Fruit fly (Drosophila melanogaster) whole organism, embryonic: ENCODE results near the gene CG31064.

ENCODE experiments used
- B-H2 ChIP-seq: fragments of 200-800 bp; sonication (Bioruptor generic); optimal IDR thresholded peaks from 2 replicates; lab custom pipeline; 2018; ENCODE audit warnings: missing biosample characterization, mild to moderate bottlenecking, missing genetic modification characterization
- CG10209 ChIP-seq: fragments of 200-800 bp; sonication (Bioruptor generic); optimal IDR thresholded peaks from 3 replicates; lab custom pipeline; 2017; ENCODE audit warnings: missing biosample characterization, mild to moderate bottlenecking, missing genetic modification characterization, missing genetic modification reagents
- CG10959 ChIP-seq: fragments of 200-800 bp; sonication (Bioruptor generic); IDR thresholded peaks from 2 replicates; pipeline ENCODE4 v1.3.6; 2022; ENCODE audit warnings: missing biosample characterization, missing genetic modification characterization
- CG13424 ChIP-seq: fragments of 200-800 bp; sonication (Bioruptor generic); optimal IDR thresholded peaks from 2 replicates; lab custom pipeline; 2019; ENCODE audit warnings: missing biosample characterization, mild to moderate bottlenecking, missing genetic modification characterization, moderate library complexity
- CG1647 ChIP-seq: fragments of 200-800 bp; sonication (Bioruptor generic); optimal IDR thresholded peaks from 3 replicates; lab custom pipeline; 2016; ENCODE audit warnings: missing biosample characterization, missing genetic modification characterization
- CG16813 ChIP-seq: fragments of 200-800 bp; sonication (Bioruptor generic); IDR thresholded peaks from 3 replicates; pipeline ENCODE4 v1.3.6; 2022; ENCODE audit warnings: missing biosample characterization, missing genetic modification characterization; ENCODE audit not compliant: partially characterized antibody
- CG2678 ChIP-seq: fragments of 200-800 bp; sonication (Bioruptor generic); optimal IDR thresholded peaks from 3 replicates; lab custom pipeline; 2019; ENCODE audit warnings: missing biosample characterization, mild to moderate bottlenecking, missing genetic modification characterization, moderate library complexity
- CG30431 ChIP-seq: fragments of 200-800 bp; sonication (Bioruptor generic); optimal IDR thresholded peaks from 2 replicates; lab custom pipeline; 2017; ENCODE audit warnings: missing biosample characterization, missing genetic modification characterization
- CG3065 ChIP-seq: fragments of 200-800 bp; sonication (Bioruptor generic); optimal IDR thresholded peaks from 2 replicates; lab custom pipeline; 2016; ENCODE audit warnings: missing biosample characterization, missing genetic modification characterization
- CG3726 ChIP-seq: fragments of 200-800 bp; sonication (Bioruptor generic); IDR thresholded peaks from 3 replicates; pipeline ENCODE4, ENCODE4 v1.3.6; 2022; ENCODE audit warnings: missing biosample characterization, missing genetic modification characterization
- CG6175 ChIP-seq: fragments of 200-800 bp; sonication (Bioruptor generic); IDR thresholded peaks from 3 replicates; pipeline ENCODE4 v1.3.6; 2022; ENCODE audit warnings: missing biosample characterization, missing genetic modification characterization
- CG6765 ChIP-seq: fragments of 200-800 bp; sonication (Bioruptor generic); optimal IDR thresholded peaks from 3 replicates; lab custom pipeline; 2017; ENCODE audit warnings: missing biosample characterization, mild to moderate bottlenecking, missing genetic modification characterization
- CG6791 ChIP-seq: fragments of 200-800 bp; sonication (Bioruptor generic); IDR thresholded peaks from 3 replicates; pipeline ENCODE4 v1.3.6; 2022; ENCODE audit warnings: missing biosample characterization, missing genetic modification characterization; ENCODE audit not compliant: partially characterized antibody
- CG7372 ChIP-seq: fragments of 200-800 bp; sonication (Bioruptor generic); IDR thresholded peaks from 2 replicates; pipeline ENCODE4 v1.3.6; 2022; ENCODE audit warnings: missing biosample characterization, missing genetic modification characterization
- CG7928 ChIP-seq: fragments of 200-800 bp; sonication (Bioruptor generic); optimal IDR thresholded peaks from 2 replicates; lab custom pipeline; 2017; ENCODE audit warnings: missing biosample characterization, mild to moderate bottlenecking, missing genetic modification characterization
- Doc3 ChIP-seq: fragments of 200-800 bp; sonication (Bioruptor generic); IDR thresholded peaks from 3 replicates; pipeline ENCODE4 v1.3.6; 2022; ENCODE audit warnings: missing biosample characterization, missing genetic modification characterization; ENCODE audit not compliant: partially characterized antibody
- Dp ChIP-seq: fragments of 200-800 bp; sonication (Bioruptor generic); optimal IDR thresholded peaks from 2 replicates; lab custom pipeline; 2018; ENCODE audit warnings: missing biosample characterization, mild to moderate bottlenecking, missing genetic modification characterization, moderate library complexity
- Elba2 ChIP-seq: fragments of 200-800 bp; sonication (Bioruptor generic); optimal IDR thresholded peaks from 3 replicates; lab custom pipeline; 2016; ENCODE audit warnings: missing biosample characterization, missing genetic modification characterization
- Gsc ChIP-seq: fragments of 200-800 bp; sonication (Bioruptor generic); IDR thresholded peaks from 2 replicates; pipeline ENCODE4 v1.3.6; 2022; ENCODE audit warnings: missing biosample characterization, missing genetic modification characterization
- HLH3B ChIP-seq: fragments of 200-800 bp; sonication (Bioruptor generic); IDR thresholded peaks from 2 replicates; pipeline ENCODE4 v1.3.6; 2022; ENCODE audit warnings: missing biosample characterization, missing genetic modification characterization
- HLH54F ChIP-seq: fragments of 200-800 bp; sonication (Bioruptor generic); optimal IDR thresholded peaks from 3 replicates; lab custom pipeline; 2016; ENCODE audit warnings: missing biosample characterization, missing genetic modification characterization
- NfI ChIP-seq: fragments of 200-800 bp; sonication (Bioruptor generic); optimal IDR thresholded peaks from 3 replicates; lab custom pipeline; 2018; ENCODE audit warnings: missing biosample characterization, mild to moderate bottlenecking, missing genetic modification characterization, moderate library complexity
- PHDP ChIP-seq: fragments of 200-800 bp; sonication (Bioruptor generic); optimal IDR thresholded peaks from 3 replicates; lab custom pipeline; 2018; ENCODE audit warnings: missing biosample characterization, mild to moderate bottlenecking, missing genetic modification characterization, moderate library complexity
- Side ChIP-seq: fragments of 200-800 bp; sonication (Bioruptor generic); optimal IDR thresholded peaks from 2 replicates; lab custom pipeline; 2016; ENCODE audit warnings: missing biosample characterization, missing genetic modification characterization
- Six4 ChIP-seq: fragments of 200-800 bp; sonication (Bioruptor generic); optimal IDR thresholded peaks from 2 replicates; lab custom pipeline; 2016; ENCODE audit warnings: missing biosample characterization, missing genetic modification characterization
- Trl ChIP-seq, 3 experiments: fragments of >200 bp in 2 of 3; fragments of 200-800 bp in 1 of 3; sonication (Bioruptor generic) in 1 of 3; optimal IDR thresholded peaks; 2 replicates in 1 of 3; 3 replicates in 2 of 3; lab custom pipeline; 2016 to 2017; ENCODE audit warnings: missing biosample characterization in 1 of 3, missing genetic modification characterization in 1 of 3
- YL-1 ChIP-seq: fragments of 200-800 bp; sonication (Bioruptor generic); optimal IDR thresholded peaks from 3 replicates; lab custom pipeline; 2017; ENCODE audit warnings: missing biosample characterization, mild to moderate bottlenecking, missing genetic modification characterization
- aop ChIP-seq: fragments of 200-800 bp; sonication (Bioruptor generic); IDR thresholded peaks from 2 replicates; pipeline ENCODE4 v1.3.6; 2022; ENCODE audit warnings: missing biosample characterization, missing genetic modification characterization
- ase ChIP-seq: fragments of 200-800 bp; sonication (Bioruptor generic); IDR thresholded peaks from 3 replicates; pipeline ENCODE4 v1.3.6; 2022; ENCODE audit warnings: missing biosample characterization, missing genetic modification characterization
- bab2 ChIP-seq: fragments of 200-800 bp; sonication (Bioruptor generic); optimal IDR thresholded peaks from 2 replicates; lab custom pipeline; 2016; ENCODE audit warnings: missing biosample characterization, missing genetic modification characterization
- corto ChIP-seq: fragments of 200-800 bp; sonication (Bioruptor generic); optimal IDR thresholded peaks from 2 replicates; lab custom pipeline; 2016; ENCODE audit warnings: missing biosample characterization, mild to moderate bottlenecking, missing genetic modification characterization, moderate library complexity
- crc ChIP-seq: fragments of 200-800 bp; sonication (Bioruptor generic); optimal IDR thresholded peaks from 2 replicates; lab custom pipeline; 2016; ENCODE audit warnings: missing biosample characterization, missing genetic modification characterization
- dimm ChIP-seq: fragments of 200-800 bp; sonication (Bioruptor generic); IDR thresholded peaks from 2 replicates; pipeline ENCODE4 v1.3.6; 2022; ENCODE audit warnings: missing biosample characterization, missing genetic modification characterization
- esg ChIP-seq: fragments of 200-800 bp; sonication (Bioruptor generic); conservative IDR thresholded peaks from 2 replicates; pipeline ENCODE4 v1.3.6; 2022; ENCODE audit warnings: missing biosample characterization, missing genetic modification characterization
- fu2 ChIP-seq: fragments of 200-800 bp; sonication (Bioruptor generic); optimal IDR thresholded peaks from 2 replicates; lab custom pipeline; 2016; ENCODE audit warnings: missing biosample characterization, missing genetic modification characterization
- gce ChIP-seq: fragments of 200-800 bp; sonication (Bioruptor generic); IDR thresholded peaks from 3 replicates; pipeline ENCODE4 v1.3.6; 2022; ENCODE audit warnings: missing biosample characterization, missing genetic modification characterization
- ham ChIP-seq: fragments of 200-800 bp; sonication (Bioruptor generic); IDR thresholded peaks from 2 replicates; pipeline ENCODE4 v1.3.6; 2022; ENCODE audit warnings: missing biosample characterization, missing genetic modification characterization
- hb ChIP-seq: fragments of 200-800 bp; sonication (Bioruptor generic); IDR thresholded peaks from 3 replicates; pipeline ENCODE4 v1.3.6; 2022; ENCODE audit warnings: missing biosample characterization, missing genetic modification characterization; ENCODE audit not compliant: partially characterized antibody
- knrl ChIP-seq: fragments of 200-800 bp; sonication (Bioruptor generic); IDR thresholded peaks from 3 replicates; pipeline ENCODE4 v1.3.6; 2022; ENCODE audit warnings: missing biosample characterization, missing genetic modification characterization; ENCODE audit not compliant: partially characterized antibody
- lilli ChIP-seq: fragments of 200-800 bp; sonication (Bioruptor generic); optimal IDR thresholded peaks from 3 replicates; lab custom pipeline; 2016; ENCODE audit warnings: missing biosample characterization, missing genetic modification characterization
- lmd ChIP-seq: fragments of 200-800 bp; sonication (Bioruptor generic); IDR thresholded peaks from 2 replicates; pipeline ENCODE4 v1.3.6; 2022; ENCODE audit warnings: missing biosample characterization, missing genetic modification characterization
- mirr ChIP-seq: fragments of 200-800 bp; sonication (Bioruptor generic); optimal IDR thresholded peaks from 3 replicates; lab custom pipeline; 2018; ENCODE audit warnings: missing biosample characterization, mild to moderate bottlenecking, missing genetic modification characterization
- phol ChIP-seq: fragments of 200-800 bp; sonication (Bioruptor generic); optimal IDR thresholded peaks from 3 replicates; lab custom pipeline; 2018; ENCODE audit warnings: missing biosample characterization, mild to moderate bottlenecking, missing genetic modification characterization, moderate library complexity
- rib ChIP-seq: fragments of 200-800 bp; sonication (Bioruptor generic); IDR thresholded peaks from 2 replicates; pipeline ENCODE4 v1.3.6; 2022; ENCODE audit warnings: missing biosample characterization, missing genetic modification characterization
- sd ChIP-seq: fragments of 200-800 bp; sonication (Bioruptor generic); optimal IDR thresholded peaks from 3 replicates; lab custom pipeline; 2018; ENCODE audit warnings: missing biosample characterization, mild to moderate bottlenecking, missing genetic modification characterization, moderate library complexity
- ttk ChIP-seq: fragments of 200-800 bp; sonication (Bioruptor generic); IDR thresholded peaks from 2 replicates; pipeline ENCODE4 v2.1.2; 2022; ENCODE audit warnings: missing biosample characterization, missing genetic modification characterization
- tx ChIP-seq: fragments of 200-800 bp; sonication (Bioruptor generic); optimal IDR thresholded peaks from 2 replicates; lab custom pipeline; 2016; ENCODE audit warnings: missing biosample characterization, missing genetic modification characterization
- vvl ChIP-seq: fragments of 200-800 bp; sonication (Bioruptor generic); IDR thresholded peaks from 2 replicates; pipeline ENCODE4 v1.3.6; 2022; ENCODE audit warnings: missing biosample characterization, missing genetic modification characterization
- zen ChIP-seq: fragments of 200-800 bp; sonication (Bioruptor generic); optimal IDR thresholded peaks from 3 replicates; lab custom pipeline; 2018; ENCODE audit warnings: missing biosample characterization, mild to moderate bottlenecking, missing genetic modification characterization, moderate library complexity

CG31064 gene

DNA sequence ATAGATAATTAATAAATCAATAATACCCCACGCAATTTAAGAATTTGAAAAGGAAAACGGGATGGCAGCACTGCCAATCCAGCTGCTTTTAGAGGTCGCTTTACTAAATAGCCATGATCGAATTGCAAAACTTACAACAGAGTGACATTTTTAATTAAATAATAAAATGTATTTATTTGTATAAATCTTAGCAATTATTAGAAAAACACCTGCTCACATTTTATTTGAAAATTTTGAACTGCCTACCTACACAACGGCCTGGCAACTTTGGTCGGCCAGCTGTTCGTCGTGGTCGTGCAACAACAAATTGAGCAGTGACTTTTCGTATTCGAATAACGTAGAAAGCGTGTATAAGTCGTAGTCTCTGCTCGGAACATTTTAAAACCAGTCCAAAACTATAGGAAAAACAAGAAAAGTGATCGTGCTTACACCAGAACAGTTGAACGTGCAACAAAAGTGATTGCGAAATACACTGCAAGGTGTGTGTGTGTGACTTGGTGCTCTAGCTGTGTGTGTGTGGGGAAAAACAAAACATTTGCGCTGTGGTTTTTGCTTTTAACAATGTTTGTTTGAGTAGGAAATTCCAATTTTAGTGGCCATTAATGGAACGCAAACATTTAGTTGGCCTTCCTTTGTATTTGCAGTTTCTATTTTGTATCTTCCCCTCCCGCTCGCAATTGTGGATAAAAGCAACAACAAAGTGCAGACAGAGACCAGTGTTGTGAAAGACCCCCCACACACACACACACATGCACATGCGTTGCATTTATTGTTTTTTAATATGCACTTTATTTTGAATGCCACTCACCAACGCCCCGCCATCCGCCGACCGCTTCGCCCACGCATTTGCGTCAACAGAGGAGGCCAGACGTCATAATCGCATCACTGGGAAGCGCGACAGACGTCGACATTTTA, 35.9 kb upstream of the CG31064 start, which contains the start of gene CG5938 (continued):
- TF ChIP-seq crc (GFP tag; lab: Kevin White, UChicago) (no peak), Dp (peak; percentile 66), ase (GFP tag; lab: Robert Waterston, UW) (no peak), knrl (GFP tag; lab: Robert Waterston, UW) (no peak), CG30431 (GFP tag; lab: Kevin White, UChicago) (no peak), phol (tag; lab: Kevin White, UChicago) (peak; percentile 38), CG1647 (GFP tag; lab: Kevin White, UChicago) (no peak), Six4 (GFP tag; lab: Kevin White, UChicago) (no peak), bab2 (GFP tag; lab: Kevin White, UChicago) (no peak), CG6791 (GFP tag; lab: Robert Waterston, UW) (no peak), sd (tag; lab: Kevin White, UChicago) (no peak), rib (GFP tag; lab: Robert Waterston, UW) (no peak), gce (GFP tag; lab: Robert Waterston, UW) (no peak), mirr (GFP tag; lab: Kevin White, UChicago) (no peak), lmd (GFP tag; lab: Robert Waterston, UW) (no peak), HLH54F (GFP tag; lab: Kevin White, UChicago) (no peak), CG6765 (GFP tag; lab: Kevin White, UChicago) (no peak), Elba2 (GFP tag; lab: Kevin White, UChicago) (no peak), HLH3B (GFP tag; lab: Robert Waterston, UW) (no peak), CG3065 (GFP tag; lab: Kevin White, UChicago) (no peak), CG16813 (GFP tag; lab: Robert Waterston, UW) (no peak), hb (GFP tag; lab: Robert Waterston, UW) (no peak), lilli (peak; percentile 27), Side (no peak), Doc3 (GFP tag; lab: Robert Waterston, UW) (no peak), PHDP (tag; lab: Kevin White, UChicago) (peak; percentile 14), CG7928 (GFP tag; lab: Kevin White, UChicago) (no peak), YL-1 (GFP tag; lab: Kevin White, UChicago) (peak; percentile 35), Gsc (GFP tag; lab: Robert Waterston, UW) (no peak), tx (no peak), CG7372 (GFP tag; lab: Robert Waterston, UW) (no peak), aop (GFP tag; lab: Robert Waterston, UW) (no peak), ham (GFP tag; lab: Robert Waterston, UW) (no peak), CG10209 (GFP tag; lab: Kevin White, UChicago) (peak; percentile 8), ttk (GFP tag; lab: Robert Waterston, UW) (0 out of 2 replicates have a peak, but pooled peaks have one; percentile 25), CG6175 (no peak), NfI (peak; percentile 47), CG3726 (no peak), Trl (optimal IDR thresholded peaks at IDR 0.05; lab: Kevin White, UChicago) (no peak), Trl (GFP tag; optimal IDR thresholded peaks at IDR 0.05; lab: Kevin White, UChicago) (no peak), dimm (GFP tag; lab: Robert Waterston, UW) (no peak), CG10959 (GFP tag; lab: Robert Waterston, UW) (0 out of 2 replicates have a peak, but pooled peaks have one; percentile 13), vvl (no peak), CG13424 (tag; lab: Kevin White, UChicago) (peak; percentile 52), CG2678 (tag; lab: Kevin White, UChicago) (peak; percentile 46), corto (no peak), fu2 (no peak), B-H2 (GFP tag; lab: Kevin White, UChicago) (peak; percentile 46), esg (GFP tag; lab: Robert Waterston, UW) (0 out of 2 replicates have a peak, but pooled peaks have one; percentile 23), zen (peak; percentile 34)
